Worm (Caenorhabditis elegans): ENCODE measurements around the gene F36G9.13.

DNA sequence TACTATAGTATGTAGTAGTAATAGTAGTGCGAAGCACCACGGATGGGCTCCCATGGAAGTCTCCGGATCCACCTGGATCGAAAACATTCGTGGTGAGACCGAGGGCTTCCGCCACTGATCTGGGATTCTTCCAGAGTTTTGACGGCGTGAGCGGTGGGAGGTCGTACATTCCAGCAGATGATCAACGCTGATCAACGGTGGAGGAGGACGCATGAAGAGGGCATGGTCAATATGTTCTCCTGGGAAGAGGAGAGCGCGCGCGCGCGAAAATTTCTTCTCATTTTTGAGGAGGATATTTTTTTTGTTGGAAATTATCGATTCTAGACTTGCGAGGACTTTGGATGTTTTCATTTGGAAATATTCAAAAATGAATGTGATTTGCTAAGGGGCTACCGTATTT is 50.4 kb downstream of the F36G9.13 start:
- TF ChIP-seq fkh-8 (tag; optimal IDR thresholded peaks at IDR 0.05) (no peak), pag-3 (tag; optimal IDR thresholded peaks at IDR 0.05; ENCODE audit: borderline replicate concordance, insufficient read depth) (no peak), zag-1 (tag; optimal IDR thresholded peaks at IDR 0.05) (no peak), vab-15 (tag; optimal IDR thresholded peaks at IDR 0.05) (no peak), ceh-82 (tag; optimal IDR thresholded peaks at IDR 0.05) (no peak), zip-4 (GFP tag; optimal IDR thresholded peaks at IDR 0.05) (no peak), blmp-1 (tag; optimal IDR thresholded peaks at IDR 0.05) (no peak)

All from whole organism, L1 larva.